Worm (Caenorhabditis elegans) whole organism, L4 larva: Measurements from ENCODE around the gene W03A5.1.
A peak's percentile ranks its signal among the peaks of the same experiment; 100 is the strongest.

Experiments used
- ZK546.5 ChIP-seq, 2 experiments: sonication (generic microtip); optimal IDR thresholded peaks; 2 replicates each; lab custom pipeline; 2017; ENCODE audit warnings: missing biosample characterization in 2 of 2, missing genetic modification characterization in 2 of 2
- aha-1 ChIP-seq: fragments of 150-350 bp; peaks from one replicate; lab custom pipeline; 2014; ENCODE audit warnings: missing biosample characterization, missing genetic modification characterization
- ceh-28 ChIP-seq: fragments of 150-350 bp; optimal IDR thresholded peaks from 2 replicates; lab custom pipeline; 2014; ENCODE audit warnings: missing biosample characterization, missing genetic modification reagents, missing genetic modification characterization
- ceh-62 ChIP-seq: sonication (generic microtip); optimal IDR thresholded peaks from 2 replicates; lab custom pipeline; 2017; ENCODE audit warnings: missing biosample characterization, missing genetic modification characterization
- ces-1 ChIP-seq: fragments of 150-350 bp; sonication (generic microtip); optimal IDR thresholded peaks from 4 replicates; lab custom pipeline; 2014; ENCODE audit warnings: missing biosample characterization, missing genetic modification reagents, missing genetic modification characterization
- daf-16 ChIP-seq, 3 experiments: sonication (generic microtip); optimal IDR thresholded peaks; 2 replicates each; lab custom pipeline; 2016 to 2017; ENCODE audit warnings: missing genetic modification characterization in 3 of 3, missing genetic modification reagents in 3 of 3, mild to moderate bottlenecking in 2 of 3, missing compliant biosample characterization in 2 of 3, missing biosample characterization in 1 of 3, moderate library complexity in 1 of 3
- daf-8 ChIP-seq: fragments of 200-800 bp; sonication (Bioruptor generic); IDR thresholded peaks from 2 replicates; pipeline ENCODE4 v1.3.6; 2022; ENCODE audit warnings: missing genetic modification characterization, missing compliant biosample characterization
- dmd-6 ChIP-seq: fragments of 200-800 bp; sonication (Bioruptor generic); IDR thresholded peaks from 2 replicates; pipeline ENCODE4 v1.3.6; 2022; ENCODE audit warnings: missing genetic modification reagents, missing genetic modification characterization, missing compliant biosample characterization
- dve-1 ChIP-seq: sonication (generic microtip); optimal IDR thresholded peaks from 2 replicates; lab custom pipeline; 2017; ENCODE audit warnings: antibody characterized with exemption, mild to moderate bottlenecking, missing genetic modification characterization, missing compliant biosample characterization; ENCODE audit not compliant: insufficient read depth
- fkh-10 ChIP-seq: fragments of 150-350 bp; optimal IDR thresholded peaks from 2 replicates; lab custom pipeline; 2014; ENCODE audit warnings: missing biosample characterization, missing genetic modification reagents, missing genetic modification characterization
- gei-8 ChIP-seq: fragments of 200-800 bp; sonication (Bioruptor generic); optimal IDR thresholded peaks from 2 replicates; lab custom pipeline; 2018; ENCODE audit warnings: mild to moderate bottlenecking, missing genetic modification characterization, missing compliant biosample characterization
- hlh-11 ChIP-seq: fragments of 200-800 bp; sonication (Bioruptor generic); optimal IDR thresholded peaks from 2 replicates; lab custom pipeline; 2018; ENCODE audit warnings: mild to moderate bottlenecking, missing genetic modification characterization, missing compliant biosample characterization
- hlh-30 ChIP-seq: sonication (generic microtip); optimal IDR thresholded peaks from 2 replicates; lab custom pipeline; 2017; ENCODE audit warnings: antibody characterized with exemption, mild to moderate bottlenecking, missing genetic modification characterization, missing compliant biosample characterization; ENCODE audit not compliant: insufficient read depth
- jun-1 ChIP-seq: fragments of 150-350 bp; optimal IDR thresholded peaks from 2 replicates; lab custom pipeline; 2014; ENCODE audit warnings: missing biosample characterization, missing genetic modification reagents, missing genetic modification characterization
- lim-7 ChIP-seq: fragments of 200-800 bp; sonication (Bioruptor generic); IDR thresholded peaks from 2 replicates; pipeline ENCODE4 v1.3.6; 2022; ENCODE audit warnings: missing genetic modification characterization, missing compliant biosample characterization
- lin-1 ChIP-seq: fragments of 200-800 bp; sonication (Bioruptor generic); IDR thresholded peaks from 2 replicates; pipeline ENCODE4 v1.3.6; 2022; ENCODE audit warnings: missing genetic modification reagents, missing genetic modification characterization, missing compliant biosample characterization
- lin-13 ChIP-seq: fragments of 150-350 bp; optimal IDR thresholded peaks from 2 replicates; lab custom pipeline; 2014; ENCODE audit warnings: missing biosample characterization, missing genetic modification reagents, missing genetic modification characterization
- lin-39 ChIP-seq: fragments of 150-350 bp; optimal IDR thresholded peaks from 2 replicates; lab custom pipeline; 2014; ENCODE audit warnings: missing biosample characterization, missing genetic modification reagents, missing genetic modification characterization
- lir-3 ChIP-seq: sonication (generic microtip); optimal IDR thresholded peaks from 2 replicates; lab custom pipeline; 2016; ENCODE audit warnings: mild to moderate bottlenecking, missing genetic modification characterization, missing compliant biosample characterization
- madf-5 ChIP-seq, 2 experiments: fragments of 200-800 bp; sonication (Bioruptor generic); IDR thresholded peaks; 2 replicates each; pipeline ENCODE4 v1.3.6; 2022; ENCODE audit warnings: missing compliant biosample characterization in 2 of 2, missing genetic modification characterization in 2 of 2
- mdl-1 ChIP-seq, 2 experiments: fragments of 150-350 bp in 1 of 2; sonication (generic microtip) in 1 of 2; optimal IDR thresholded peaks; 2 replicates each; lab custom pipeline; 2014 to 2017; ENCODE audit warnings: missing biosample characterization in 2 of 2, missing genetic modification characterization in 2 of 2
- mdt-29 ChIP-seq: fragments of 200-800 bp; sonication (Bioruptor generic); IDR thresholded peaks from 2 replicates; pipeline ENCODE4 v1.3.6; 2022; ENCODE audit warnings: missing genetic modification reagents, missing genetic modification characterization, missing compliant biosample characterization
- mep-1 ChIP-seq: fragments of 150-350 bp; sonication (generic microtip); optimal IDR thresholded peaks from 3 replicates; lab custom pipeline; 2014; ENCODE audit warnings: missing biosample characterization, missing genetic modification characterization
- mxl-3 ChIP-seq: fragments of 200-800 bp; sonication (Bioruptor generic); optimal IDR thresholded peaks from 2 replicates; lab custom pipeline; 2018; ENCODE audit warnings: mild to moderate bottlenecking, missing genetic modification characterization, missing compliant biosample characterization
- nhr-111 ChIP-seq: fragments of 200-800 bp; sonication (Bioruptor generic); optimal IDR thresholded peaks from 2 replicates; lab custom pipeline; 2018; ENCODE audit warnings: mild to moderate bottlenecking, missing genetic modification characterization, missing compliant biosample characterization
- nhr-28 ChIP-seq: fragments of 150-350 bp; optimal IDR thresholded peaks from 2 replicates; lab custom pipeline; 2014; ENCODE audit warnings: missing biosample characterization, missing genetic modification characterization
- nhr-48 ChIP-seq: sonication (generic microtip); optimal IDR thresholded peaks from 2 replicates; lab custom pipeline; 2016; ENCODE audit warnings: mild to moderate bottlenecking, missing genetic modification characterization, missing compliant biosample characterization
- nhr-6 ChIP-seq: fragments of 150-350 bp; optimal IDR thresholded peaks from 2 replicates; lab custom pipeline; 2014; ENCODE audit warnings: missing biosample characterization, missing genetic modification characterization
- nhr-77 ChIP-seq: fragments of 150-350 bp; optimal IDR thresholded peaks from 2 replicates; lab custom pipeline; 2014; ENCODE audit warnings: missing biosample characterization, missing genetic modification characterization
- pha-4 ChIP-seq, 2 experiments: fragments of 150-350 bp in 1 of 2; fragments of 200-800 bp in 1 of 2; sonication (Bioruptor generic) in 1 of 2; IDR thresholded peaks in 1 of 2; optimal IDR thresholded peaks in 1 of 2; 2 replicates each; pipeline versions ENCODE4 v1.3.6 to Lab custom; 2014 to 2022; ENCODE audit warnings: missing genetic modification characterization in 2 of 2, missing genetic modification reagents in 2 of 2, missing biosample characterization in 1 of 2, missing compliant biosample characterization in 1 of 2
- rbr-2 ChIP-seq: sonication (generic microtip); optimal IDR thresholded peaks from 2 replicates; lab custom pipeline; 2016; ENCODE audit warnings: missing genotype, missing genetic modification characterization, missing compliant biosample characterization
- sdz-12 ChIP-seq: fragments of 200-800 bp; sonication (Bioruptor generic); optimal IDR thresholded peaks from 2 replicates; lab custom pipeline; 2018; ENCODE audit warnings: mild to moderate bottlenecking, missing genetic modification characterization, missing compliant biosample characterization
- set-16 ChIP-seq: fragments of 200-800 bp; sonication (Bioruptor generic); IDR thresholded peaks from 2 replicates; pipeline ENCODE4 v1.3.6; 2022; ENCODE audit warnings: missing genetic modification reagents, missing genetic modification characterization, missing compliant biosample characterization
- unc-62 ChIP-seq, 3 experiments: fragments of 150-350 bp in 1 of 3; sonication (generic microtip); optimal IDR thresholded peaks in 2 of 3; peaks in 1 of 3; 1 replicate in 1 of 3; 2 replicates in 2 of 3; lab custom pipeline; 2014 to 2017; ENCODE audit warnings: missing biosample characterization in 3 of 3, missing genetic modification characterization in 3 of 3, missing genetic modification reagents in 3 of 3, missing genotype in 1 of 3
- zag-1 ChIP-seq: fragments of 150-350 bp; optimal IDR thresholded peaks from 2 replicates; lab custom pipeline; 2014; ENCODE audit warnings: missing biosample characterization, missing genetic modification characterization
- zfp-3 ChIP-seq: fragments of 200-800 bp; sonication (Bioruptor generic); conservative IDR thresholded peaks from 2 replicates; pipeline ENCODE4 v1.3.6; 2022; ENCODE audit warnings: missing genetic modification reagents, missing genetic modification characterization, missing compliant biosample characterization
- ztf-11 ChIP-seq: fragments of 150-350 bp; optimal IDR thresholded peaks from 2 replicates; lab custom pipeline; 2014; ENCODE audit warnings: missing biosample characterization, missing genetic modification characterization

W03A5.1 gene

DNA sequence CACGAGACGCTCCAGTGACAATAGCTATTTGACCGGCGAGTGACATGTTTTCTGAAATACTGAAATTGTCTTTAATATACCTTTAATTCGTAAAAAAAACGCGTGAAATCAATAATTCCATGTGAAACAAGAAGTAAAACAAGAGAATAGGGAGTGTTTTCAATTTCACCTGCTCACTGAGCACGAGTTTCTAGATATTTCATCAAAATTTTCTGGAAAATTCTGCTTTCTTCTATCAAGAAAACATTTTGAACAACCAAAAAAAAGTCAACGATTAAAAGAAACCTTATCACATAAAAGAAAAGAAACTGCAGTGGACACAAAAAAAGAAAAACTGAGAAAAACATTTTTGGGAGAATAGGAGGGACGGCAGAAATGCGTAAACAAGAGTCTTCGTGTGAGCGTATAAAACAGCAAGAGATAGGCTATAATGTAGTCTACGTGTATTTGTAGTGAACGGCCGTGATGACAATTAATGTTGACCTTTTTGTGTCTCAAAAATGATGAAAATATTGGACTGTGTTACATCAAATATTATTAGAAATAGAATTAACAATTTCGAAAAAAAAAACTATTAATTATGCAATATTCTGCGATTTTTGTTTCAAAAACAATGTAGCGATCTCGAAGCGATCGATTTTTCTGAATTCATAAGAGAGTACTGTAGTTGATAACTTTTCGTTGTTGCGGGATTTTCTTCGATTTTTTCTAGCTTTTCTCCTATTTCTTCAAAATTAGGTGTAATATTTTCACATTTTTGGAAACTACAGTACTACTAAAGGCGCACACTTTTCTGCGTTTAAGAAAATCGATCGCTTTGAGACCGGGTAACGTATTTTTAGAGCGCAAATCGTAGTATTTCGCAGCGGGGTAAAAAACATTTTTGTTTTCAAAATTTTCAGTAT, 39.4 kb upstream of the W03A5.1 start, which contains the start of gene dhs-9 (continued):
- TF ChIP-seq lin-1 (GFP tag; lab: Robert Waterston, UW) (no peak), nhr-77 (tag; lab: Kevin White, UChicago) (peak; percentile 79), dve-1 (tag; lab: Kevin White, UChicago) (peak; percentile 50), lir-3 (tag; lab: Kevin White, UChicago) (no peak)

DNA sequence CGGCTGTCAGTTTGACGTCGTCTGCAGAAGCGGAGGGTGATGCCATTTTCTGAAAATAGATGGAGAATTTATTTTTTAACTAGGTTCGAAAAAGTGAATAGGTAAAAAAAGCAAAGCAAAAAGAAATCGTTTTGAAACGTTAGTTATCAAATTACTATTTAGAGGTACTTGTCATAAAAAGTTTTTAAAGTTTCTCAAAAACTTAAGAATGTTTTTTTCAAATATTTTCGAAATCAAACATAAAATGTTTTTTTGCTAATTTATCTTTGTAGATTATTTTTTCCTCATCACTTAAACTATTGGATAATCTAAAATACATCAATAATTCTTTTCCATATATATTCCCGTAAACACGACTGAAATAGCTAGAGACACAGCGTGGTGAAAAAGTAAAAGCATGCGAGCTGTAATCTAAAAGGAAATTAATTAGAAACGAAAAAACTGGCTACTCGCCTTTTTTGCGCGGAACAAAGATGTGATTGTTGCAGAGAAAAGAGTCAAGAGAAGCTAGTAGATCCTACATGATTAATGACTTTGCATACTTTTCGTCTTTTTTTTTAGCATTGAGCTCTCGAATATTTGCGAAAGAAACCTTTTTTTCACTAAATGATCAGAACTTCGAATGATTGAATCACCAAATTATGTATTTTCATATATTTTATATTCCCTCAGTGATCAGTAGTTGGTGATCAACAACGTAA, 36.3 kb upstream of the W03A5.1 start, which contains the start of gene szy-2:
Gene szy-2, minus strand, starts transcription at position 51 of the 701 bp plus-strand sequence.
- TF ChIP-seq unc-62 (GFP tag; optimal IDR thresholded peaks at IDR 0.05 in 1 of 2; lab: Kevin White, UChicago) (peak in 1 of 2 experiments; percentile 45), unc-62 (tag; optimal IDR thresholded peaks at IDR 0.05; lab: Kevin White, UChicago) (no peak), ceh-62 (tag; lab: Kevin White, UChicago) (no peak)

DNA sequence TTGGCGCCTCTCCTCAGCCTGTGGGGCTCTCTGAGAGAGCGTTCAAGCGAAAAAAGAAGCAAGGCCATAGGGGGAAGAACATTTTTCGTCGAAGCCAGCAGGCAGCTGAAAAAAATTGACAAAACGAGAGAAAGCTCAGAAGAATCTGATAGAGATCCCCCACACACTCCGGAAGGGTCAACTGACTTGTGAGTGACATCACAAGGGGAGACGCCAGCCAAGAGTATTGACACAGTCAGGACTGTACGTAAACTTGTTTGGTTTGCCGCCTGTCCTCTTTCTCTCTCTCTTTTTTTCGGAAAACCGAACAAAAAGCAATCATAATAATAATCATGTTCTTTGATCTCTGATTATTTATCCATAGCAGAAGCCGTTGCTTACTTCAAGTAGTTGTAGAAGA, 34.8 kb upstream of the W03A5.1 start:
- peak; percentile 37 for TF ChIP-seq fkh-10 (GFP tag; lab: Kevin White, UChicago)
- no peak for TF ChIP-seq mdt-29 (GFP tag; lab: Robert Waterston, UW)
- TF ChIP-seq hlh-30 (tag; lab: Kevin White, UChicago): peak; percentile 84
- no peak for TF ChIP-seq lin-39 (tag; lab: Kevin White, UChicago)
- TF ChIP-seq lim-7: no peak
- TF ChIP-seq set-16 (GFP tag; lab: Robert Waterston, UW): 0 out of 2 replicates have a peak, but pooled peaks have one; percentile 10
- TF ChIP-seq lin-13 (GFP tag; lab: Kevin White, UChicago): no peak
- TF ChIP-seq nhr-28 (tag; lab: Kevin White, UChicago): peak; percentile 25
- TF ChIP-seq hlh-11: peak; percentile 66
- peak in 1 of 2 experiments; percentile 16 for TF ChIP-seq mdl-1 (tag; optimal IDR thresholded peaks at IDR 0.05; lab: Kevin White, UChicago)
- 0 out of 2 replicates have a peak, but pooled peaks have one; percentile 13 for TF ChIP-seq dmd-6 (GFP tag; lab: Robert Waterston, UW)
- no peak for TF ChIP-seq ceh-28 (tag; lab: Kevin White, UChicago)
- TF ChIP-seq mep-1 (tag; lab: Kevin White, UChicago): peak; percentile 43
- peak; percentile 24 for TF ChIP-seq mxl-3 (GFP tag; lab: Kevin White, UChicago)
- peak; percentile 58 for TF ChIP-seq aha-1 (tag; lab: Kevin White, UChicago)
- no peak for TF ChIP-seq jun-1
- peak in 1 of 2 experiments; percentile 52 for TF ChIP-seq unc-62 (GFP tag; optimal IDR thresholded peaks at IDR 0.05 in 1 of 2; lab: Kevin White, UChicago)
- TF ChIP-seq unc-62 (tag; optimal IDR thresholded peaks at IDR 0.05; lab: Kevin White, UChicago): no peak
- TF ChIP-seq daf-8: no peak
- no peak for TF ChIP-seq sdz-12
- TF ChIP-seq ZK546.5 (tag; optimal IDR thresholded peaks at IDR 0.05; lab: Kevin White, UChicago): no peak
- TF ChIP-seq zag-1 (tag; lab: Kevin White, UChicago): no peak
- peak; percentile 13 for TF ChIP-seq rbr-2 (tag; lab: Kevin White, UChicago)
- TF ChIP-seq nhr-6 (tag; lab: Kevin White, UChicago): no peak
- peak; percentile 36 for TF ChIP-seq dve-1 (tag; lab: Kevin White, UChicago)
- no peak for TF ChIP-seq madf-5 (GFP tag; IDR thresholded peaks at IDR 0.05; lab: Robert Waterston, UW)
- TF ChIP-seq pha-4 (GFP tag; IDR thresholded peaks at IDR 0.05; lab: Robert Waterston, UW): no peak
- TF ChIP-seq pha-4 (tag; optimal IDR thresholded peaks at IDR 0.05; lab: Kevin White, UChicago): peak; percentile 38
- no peak for TF ChIP-seq lin-1 (GFP tag; lab: Robert Waterston, UW)
- no peak for TF ChIP-seq gei-8 (GFP tag; lab: Kevin White, UChicago)
- no peak for TF ChIP-seq nhr-111 (GFP tag; lab: Kevin White, UChicago)
- TF ChIP-seq zfp-3: no peak
- no peak for TF ChIP-seq nhr-48
- TF ChIP-seq ztf-11: no peak
- TF ChIP-seq daf-16 (GFP tag; optimal IDR thresholded peaks at IDR 0.05; lab: Kevin White, UChicago): no peak
- peak; percentile 65 for TF ChIP-seq daf-16 (tag; optimal IDR thresholded peaks at IDR 0.05; lab: Kevin White, UChicago)
- TF ChIP-seq ces-1 (GFP tag; lab: Kevin White, UChicago): peak; percentile 3
